Fruit fly (Drosophila melanogaster) whole organism, prepupa: ENCODE data around the gene Pfas.
A peak's percentile ranks its signal among the peaks of the same experiment; 100 is the strongest.

Experiments
- Blimp-1 ChIP-seq: fragments of 200-800 bp; sonication (Bioruptor generic); optimal IDR thresholded peaks from 3 replicates; lab custom pipeline; 2017; ENCODE audit warnings: missing biosample characterization, missing genetic modification characterization, mild to moderate bottlenecking, moderate library complexity, missing genetic modification reagents
- CG1621 ChIP-seq: fragments of 200-800 bp; sonication (Bioruptor generic); optimal IDR thresholded peaks from 3 replicates; lab custom pipeline; 2018; ENCODE audit warnings: missing biosample characterization, mild to moderate bottlenecking, missing genetic modification characterization
- CG16779 ChIP-seq: fragments of 200-800 bp; sonication (Bioruptor generic); optimal IDR thresholded peaks from 3 replicates; lab custom pipeline; 2017; ENCODE audit warnings: missing biosample characterization, mild to moderate bottlenecking, missing genetic modification characterization
- CG3032 ChIP-seq: fragments of 200-800 bp; optimal IDR thresholded peaks from 2 replicates; lab custom pipeline; 2019; ENCODE audit warnings: missing biosample characterization, mild to moderate bottlenecking, missing genetic modification characterization, moderate library complexity
- CG31627 ChIP-seq: fragments of 200-800 bp; sonication (Bioruptor generic); optimal IDR thresholded peaks from 3 replicates; lab custom pipeline; 2016; ENCODE audit warnings: missing biosample characterization, missing genetic modification characterization
- CG32006 ChIP-seq: fragments of 200-800 bp; sonication (Bioruptor generic); optimal IDR thresholded peaks from 3 replicates; lab custom pipeline; 2017; ENCODE audit warnings: missing biosample characterization, mild to moderate bottlenecking, missing genetic modification characterization
- CG3919 ChIP-seq: fragments of 200-800 bp; sonication (Bioruptor generic); optimal IDR thresholded peaks from 3 replicates; lab custom pipeline; 2016; ENCODE audit warnings: missing biosample characterization, missing genetic modification characterization
- CG6276 ChIP-seq: fragments of 200-800 bp; sonication (Bioruptor generic); optimal IDR thresholded peaks from 2 replicates; lab custom pipeline; 2017; ENCODE audit warnings: missing biosample characterization, mild to moderate bottlenecking, missing genetic modification characterization
- CG6792 ChIP-seq: fragments of 200-800 bp; sonication (Bioruptor generic); optimal IDR thresholded peaks from 3 replicates; lab custom pipeline; 2016; ENCODE audit warnings: missing biosample characterization, missing genetic modification characterization
- CG6854 ChIP-seq: fragments of 200-800 bp; sonication (Bioruptor generic); optimal IDR thresholded peaks from 2 replicates; lab custom pipeline; 2017; ENCODE audit warnings: missing biosample characterization, mild to moderate bottlenecking, missing genetic modification characterization
- CG8119 ChIP-seq: fragments of 200-800 bp; sonication (Bioruptor generic); IDR thresholded peaks from 3 replicates; pipeline ENCODE4 v1.3.6; 2022; ENCODE audit warnings: missing biosample characterization, missing genetic modification characterization
- CG8319 ChIP-seq: fragments of 200-800 bp; sonication (Bioruptor generic); optimal IDR thresholded peaks from 3 replicates; lab custom pipeline; 2016; ENCODE audit warnings: missing biosample characterization, missing genetic modification characterization
- Eip78C ChIP-seq: fragments of 200-800 bp; sonication (Bioruptor generic); peaks from one replicate; lab custom pipeline; 2016; ENCODE audit warnings: missing biosample characterization, missing genetic modification characterization
- Eip93F ChIP-seq: fragments of 200-800 bp; sonication (Bioruptor generic); optimal IDR thresholded peaks from 2 replicates; lab custom pipeline; 2016; ENCODE audit warnings: missing biosample characterization, mild to moderate bottlenecking, missing genetic modification characterization
- Ets96B ChIP-seq: fragments of 200-800 bp; optimal IDR thresholded peaks from 2 replicates; lab custom pipeline; 2019; ENCODE audit warnings: missing biosample characterization, mild to moderate bottlenecking, missing genetic modification characterization, moderate library complexity
- Gug ChIP-seq: fragments of 200-800 bp; sonication (Bioruptor generic); IDR thresholded peaks from 2 replicates; pipeline ENCODE4 v1.3.6; 2022; ENCODE audit warnings: missing biosample characterization, missing genetic modification characterization
- Hr38 ChIP-seq: sonication (Bioruptor generic); optimal IDR thresholded peaks from 2 replicates; lab custom pipeline; 2016; ENCODE audit warnings: missing biosample characterization, missing genetic modification characterization
- Hr39 ChIP-seq: fragments of 200-800 bp; sonication (Bioruptor generic); optimal IDR thresholded peaks from 2 replicates; lab custom pipeline; 2016; ENCODE audit warnings: missing biosample characterization, missing genetic modification characterization
- Lpt ChIP-seq: fragments of 200-800 bp; sonication (Bioruptor generic); optimal IDR thresholded peaks from 3 replicates; lab custom pipeline; 2016; ENCODE audit warnings: missing biosample characterization, missing genetic modification characterization
- OdsH ChIP-seq: fragments of 200-800 bp; sonication (Bioruptor generic); optimal IDR thresholded peaks from 3 replicates; lab custom pipeline; 2016; ENCODE audit warnings: missing biosample characterization, missing genetic modification characterization
- Sox14 ChIP-seq: fragments of 200-800 bp; sonication (Bioruptor generic); optimal IDR thresholded peaks from 3 replicates; lab custom pipeline; 2016; ENCODE audit warnings: missing biosample characterization, missing genetic modification characterization
- acj6 ChIP-seq: fragments of 200-800 bp; sonication (Bioruptor generic); optimal IDR thresholded peaks from 3 replicates; lab custom pipeline; 2016; ENCODE audit warnings: missing biosample characterization, missing genetic modification characterization
- cyc ChIP-seq: fragments of 200-800 bp; sonication (Bioruptor generic); optimal IDR thresholded peaks from 3 replicates; lab custom pipeline; 2016; ENCODE audit warnings: missing biosample characterization, missing genetic modification characterization
- dac ChIP-seq: fragments of 200-800 bp; sonication (Bioruptor generic); optimal IDR thresholded peaks from 2 replicates; lab custom pipeline; 2017; ENCODE audit warnings: missing biosample characterization, mild to moderate bottlenecking, missing genetic modification characterization
- dsx ChIP-seq: fragments of 200-800 bp; optimal IDR thresholded peaks from 3 replicates; lab custom pipeline; 2019; ENCODE audit warnings: missing biosample characterization, mild to moderate bottlenecking, missing genetic modification characterization, moderate library complexity; ENCODE audit not compliant: poor library complexity, severe bottlenecking
- eg ChIP-seq: fragments of 200-800 bp; sonication (Bioruptor generic); IDR thresholded peaks from 3 replicates; pipeline ENCODE4 v1.3.6; 2022; ENCODE audit warnings: missing biosample characterization, missing genetic modification characterization
- fd59A ChIP-seq: fragments of 200-800 bp; sonication (Bioruptor generic); optimal IDR thresholded peaks from 2 replicates; lab custom pipeline; 2017; ENCODE audit warnings: missing biosample characterization, mild to moderate bottlenecking, missing genetic modification characterization, missing genetic modification reagents
- fkh ChIP-seq: fragments of 200-800 bp; sonication (Bioruptor generic); optimal IDR thresholded peaks from 3 replicates; lab custom pipeline; 2017; ENCODE audit warnings: missing biosample characterization, mild to moderate bottlenecking, missing genetic modification characterization, moderate library complexity
- lz ChIP-seq: fragments of 200-800 bp; sonication (Bioruptor generic); optimal IDR thresholded peaks from 3 replicates; lab custom pipeline; 2016; ENCODE audit warnings: missing biosample characterization, missing genetic modification characterization
- net ChIP-seq: fragments of 200-800 bp; sonication (Bioruptor generic); optimal IDR thresholded peaks from 3 replicates; lab custom pipeline; 2016; ENCODE audit warnings: missing biosample characterization, missing genetic modification characterization
- spab ChIP-seq: fragments of 200-800 bp; sonication (Bioruptor generic); optimal IDR thresholded peaks from 2 replicates; lab custom pipeline; 2017; ENCODE audit warnings: missing biosample characterization, mild to moderate bottlenecking, missing genetic modification characterization, missing genetic modification reagents
- ss ChIP-seq, 2 experiments: fragments of 200-800 bp; sonication (Bioruptor generic); optimal IDR thresholded peaks; 2 replicates in 1 of 2; 3 replicates in 1 of 2; lab custom pipeline; 2017 to 2018; ENCODE audit warnings: mild to moderate bottlenecking in 2 of 2, missing biosample characterization in 2 of 2, missing genetic modification characterization in 2 of 2, moderate library complexity in 1 of 2
- svp ChIP-seq: fragments of 200-800 bp; sonication (Bioruptor generic); peaks from one replicate; lab custom pipeline; 2016; ENCODE audit warnings: missing biosample characterization, missing genetic modification characterization
- vri ChIP-seq: fragments of 200-800 bp; sonication (Bioruptor generic); optimal IDR thresholded peaks from 3 replicates; lab custom pipeline; 2016; ENCODE audit warnings: missing biosample characterization, mild to moderate bottlenecking, missing genetic modification characterization

Pfas gene

DNA sequence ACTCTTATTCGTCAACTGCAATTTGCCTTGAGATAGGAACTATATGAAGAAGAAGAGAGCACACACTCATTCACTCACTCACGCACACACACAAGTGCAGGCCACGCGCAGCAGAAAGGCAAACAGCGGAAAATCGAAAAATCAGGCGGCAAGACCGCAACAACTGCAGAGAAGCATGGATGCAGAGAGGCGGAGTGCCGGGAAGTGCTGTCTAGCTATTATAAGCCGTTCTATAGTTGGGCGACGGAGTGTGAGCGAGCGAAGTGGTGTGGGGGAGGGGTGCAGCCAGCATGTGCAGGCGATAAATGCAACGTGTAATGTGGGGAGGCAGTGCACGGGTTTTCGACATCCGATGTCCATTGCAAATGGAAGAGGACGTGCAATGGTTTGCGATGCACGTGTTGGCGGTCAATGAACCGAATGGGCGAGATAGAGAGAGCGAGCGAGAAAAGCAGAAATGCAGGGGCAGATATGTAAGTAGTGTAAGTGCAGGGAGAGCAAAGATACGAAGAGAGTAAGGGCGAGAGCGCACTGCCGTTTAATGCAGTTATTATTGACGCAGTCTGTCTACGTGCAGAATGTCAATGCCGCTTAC, 33.0 kb upstream of the Pfas start (continued):
- TF ChIP-seq dac (GFP tag; lab: Kevin White, UChicago) (no peak), CG1621 (tag; lab: Kevin White, UChicago) (peak; percentile 25), dsx (GFP tag; lab: Kevin White, UChicago) (peak; percentile 30), net (GFP tag; lab: Kevin White, UChicago) (peak; percentile 16), CG8119 (GFP tag; lab: Robert Waterston, UW) (no peak), Sox14 (GFP tag; lab: Kevin White, UChicago) (peak; percentile 1), Lpt (GFP tag; lab: Kevin White, UChicago) (peak; percentile 75), fkh (GFP tag; lab: Kevin White, UChicago) (peak; percentile 71), CG6854 (GFP tag; lab: Kevin White, UChicago) (peak; percentile 50), Ets96B (no peak), OdsH (GFP tag; lab: Kevin White, UChicago) (no peak), CG16779 (tag; lab: Kevin White, UChicago) (peak; percentile 63)

- TF ChIP-seq svp (no peak), cyc (no peak), CG6854 (GFP tag; lab: Kevin White, UChicago) (no peak), CG8319 (GFP tag; lab: Kevin White, UChicago) (no peak), CG6276 (no peak), dsx (GFP tag; lab: Kevin White, UChicago) (no peak), CG16779 (tag; lab: Kevin White, UChicago) (no peak), eg (GFP tag; lab: Robert Waterston, UW) (no peak), spab (GFP tag; lab: Kevin White, UChicago) (no peak), Hr38 (GFP tag; lab: Kevin White, UChicago) (no peak), Lpt (GFP tag; lab: Kevin White, UChicago) (no peak), fd59A (GFP tag; lab: Kevin White, UChicago) (no peak), Eip93F (GFP tag; lab: Kevin White, UChicago) (no peak), dac (GFP tag; lab: Kevin White, UChicago) (no peak), Gug (no peak), CG6792 (no peak), Ets96B (no peak), ss (GFP tag; optimal IDR thresholded peaks at IDR 0.05; lab: Kevin White, UChicago) (no peak), acj6 (GFP tag; lab: Kevin White, UChicago) (no peak)
These were observed 31.8 kb upstream of the Pfas start for dm6 chr2L:6077632-6078031.

- peak; percentile 42 for TF ChIP-seq svp
- TF ChIP-seq lz = no peak
- no peak for TF ChIP-seq Gug
- no peak for TF ChIP-seq Blimp-1
These were observed 31.0 kb upstream of the Pfas start for dm6 chr2L:6076829-6077364.

dm6 chr2L:6076143-6076542, 30.3 kb upstream of the Pfas start:
- TF ChIP-seq Eip78C (peak; percentile 11), vri (GFP tag; lab: Kevin White, UChicago) (peak; percentile 62), CG6276 (peak; percentile 50), fkh (GFP tag; lab: Kevin White, UChicago) (peak; percentile 39), CG32006 (GFP tag; lab: Kevin White, UChicago) (no peak)

DNA sequence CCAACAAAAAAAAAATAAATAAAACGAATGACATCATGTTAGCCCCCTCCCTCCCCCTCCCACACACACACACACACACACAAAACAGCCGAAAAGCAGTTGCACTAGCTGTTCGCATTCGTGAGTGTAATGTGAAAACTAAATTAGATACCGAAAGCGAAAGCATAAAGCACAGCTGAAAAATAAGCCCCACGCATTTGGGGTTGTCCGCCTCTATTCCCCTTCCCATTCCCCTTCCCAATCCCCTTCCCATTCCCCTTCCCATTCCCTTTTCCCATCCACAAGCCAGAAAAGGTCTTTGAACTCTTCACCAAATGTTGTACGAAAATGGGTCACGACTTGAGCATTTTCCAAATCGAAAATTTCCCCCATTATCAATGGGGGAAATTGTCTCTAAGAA, 29.5 kb upstream of the Pfas start:
- TF ChIP-seq fkh (GFP tag; lab: Kevin White, UChicago) = no peak
- no peak for TF ChIP-seq CG31627
- no peak for TF ChIP-seq CG3919 (GFP tag; lab: Kevin White, UChicago)
- TF ChIP-seq Hr39 = no peak
- no peak for TF ChIP-seq CG6854 (GFP tag; lab: Kevin White, UChicago)
- no peak for TF ChIP-seq CG3032 (tag; lab: Kevin White, UChicago)
- TF ChIP-seq lz = no peak
- TF ChIP-seq eg (GFP tag; lab: Robert Waterston, UW) = no peak
